Fruit fly (Drosophila melanogaster) whole organism, embryonic: ENCODE data around the gene ATPsyngamma.
A peak's percentile ranks its signal among the peaks of the same experiment; 100 is the strongest.

Source experiments
- Antp ChIP-seq: fragments of 200-800 bp; sonication (Bioruptor generic); optimal IDR thresholded peaks from 3 replicates; lab custom pipeline; 2016; ENCODE audit warnings: missing biosample characterization, missing genetic modification characterization
- Asciz ChIP-seq: fragments of 200-800 bp; sonication (Bioruptor generic); optimal IDR thresholded peaks from 2 replicates; lab custom pipeline; 2017; ENCODE audit warnings: missing biosample characterization, mild to moderate bottlenecking, missing genetic modification characterization, missing genetic modification reagents
- Bgb ChIP-seq: fragments of 200-800 bp; sonication (Bioruptor generic); IDR thresholded peaks from 2 replicates; pipeline ENCODE4 v1.3.6; 2022; ENCODE audit warnings: missing biosample characterization, missing genetic modification characterization; ENCODE audit not compliant: partially characterized antibody
- Bteb2 ChIP-seq: fragments of 200-800 bp; sonication (Bioruptor generic); optimal IDR thresholded peaks from 2 replicates; lab custom pipeline; 2016; ENCODE audit warnings: missing biosample characterization, missing genetic modification characterization
- CG10321 ChIP-seq: fragments of 200-800 bp; sonication (Bioruptor generic); IDR thresholded peaks from 2 replicates; pipeline ENCODE4 v1.3.6; 2022; ENCODE audit warnings: missing biosample characterization, missing genetic modification characterization
- CG11456 ChIP-seq: fragments of 200-800 bp; sonication (Bioruptor generic); IDR thresholded peaks from 3 replicates; pipeline ENCODE4 v1.3.6; 2022; ENCODE audit warnings: missing biosample characterization, missing genetic modification characterization
- CG12942 ChIP-seq: fragments of 200-800 bp; sonication (Bioruptor generic); optimal IDR thresholded peaks from 3 replicates; lab custom pipeline; 2016; ENCODE audit warnings: missing biosample characterization, missing genetic modification characterization
- CG17361 ChIP-seq: fragments of 200-800 bp; sonication (Bioruptor generic); IDR thresholded peaks from 3 replicates; pipeline ENCODE4 v1.3.6; 2022; ENCODE audit warnings: missing biosample characterization, missing genetic modification characterization
- CG17829 ChIP-seq: fragments of 200-800 bp; optimal IDR thresholded peaks from 2 replicates; lab custom pipeline; 2019; ENCODE audit warnings: missing biosample characterization, mild to moderate bottlenecking, missing genetic modification characterization, moderate library complexity
- CG18764 ChIP-seq: fragments of 200-800 bp; sonication (Bioruptor generic); optimal IDR thresholded peaks from 3 replicates; lab custom pipeline; 2016; ENCODE audit warnings: missing biosample characterization, missing genetic modification characterization
- CG31224 ChIP-seq: fragments of 200-800 bp; sonication (Bioruptor generic); IDR thresholded peaks from 2 replicates; pipeline ENCODE4 v1.3.6; 2022; ENCODE audit warnings: missing biosample characterization, missing genetic modification characterization
- CG31441 ChIP-seq: fragments of 200-800 bp; sonication (Bioruptor generic); IDR thresholded peaks from 2 replicates; pipeline ENCODE4 v1.3.6; 2022; ENCODE audit warnings: missing biosample characterization, missing genetic modification characterization
- CG3847 ChIP-seq: fragments of 200-800 bp; sonication (Bioruptor generic); IDR thresholded peaks from 2 replicates; pipeline ENCODE4 v1.3.6; 2022; ENCODE audit warnings: missing biosample characterization, missing genetic modification characterization
- CG6689 ChIP-seq: fragments of 200-800 bp; sonication (Bioruptor generic); IDR thresholded peaks from 2 replicates; pipeline ENCODE4 v1.3.6; 2022; ENCODE audit warnings: missing biosample characterization, missing genetic modification characterization
- CG7271 ChIP-seq: fragments of 200-800 bp; sonication (Bioruptor generic); optimal IDR thresholded peaks from 2 replicates; lab custom pipeline; 2018; ENCODE audit warnings: missing biosample characterization, mild to moderate bottlenecking, missing genetic modification characterization, moderate library complexity
- CG7786 ChIP-seq: fragments of 200-800 bp; sonication (Bioruptor generic); optimal IDR thresholded peaks from 2 replicates; lab custom pipeline; 2016; ENCODE audit warnings: missing biosample characterization, missing genetic modification characterization
- CG8359 ChIP-seq: fragments of 200-800 bp; sonication (Bioruptor generic); optimal IDR thresholded peaks from 2 replicates; lab custom pipeline; 2017; ENCODE audit warnings: missing biosample characterization, mild to moderate bottlenecking, missing genetic modification characterization, borderline replicate concordance
- CG9876 ChIP-seq: fragments of 200-800 bp; sonication (Bioruptor generic); optimal IDR thresholded peaks from 2 replicates; lab custom pipeline; 2016; ENCODE audit warnings: missing biosample characterization, missing genetic modification characterization
- Deaf1 ChIP-seq: fragments of 200-800 bp; optimal IDR thresholded peaks from 3 replicates; lab custom pipeline; 2019; ENCODE audit warnings: missing biosample characterization, mild to moderate bottlenecking, missing genetic modification characterization, moderate library complexity
- E2f1 ChIP-seq: fragments of 200-800 bp; sonication (Bioruptor generic); IDR thresholded peaks from 2 replicates; pipeline ENCODE4 v1.3.6; 2022; ENCODE audit warnings: missing biosample characterization, missing genetic modification characterization
- Fer3 ChIP-seq: fragments of 200-800 bp; sonication (Bioruptor generic); optimal IDR thresholded peaks from 2 replicates; lab custom pipeline; 2018; ENCODE audit warnings: missing biosample characterization, mild to moderate bottlenecking, missing genetic modification characterization, moderate library complexity
- HmgD ChIP-seq: fragments of 200-800 bp; sonication (Bioruptor generic); optimal IDR thresholded peaks from 3 replicates; lab custom pipeline; 2016; ENCODE audit warnings: missing biosample characterization, missing genetic modification characterization
- Hr51 ChIP-seq, 2 experiments: fragments of 200-800 bp; sonication (Bioruptor generic); optimal IDR thresholded peaks; 2 replicates in 1 of 2; 3 replicates in 1 of 2; lab custom pipeline; 2016 to 2018; ENCODE audit warnings: missing biosample characterization in 2 of 2, missing genetic modification characterization in 2 of 2, mild to moderate bottlenecking in 1 of 2, moderate library complexity in 1 of 2
- Lpt ChIP-seq: fragments of >200 bp; optimal IDR thresholded peaks from 2 replicates; lab custom pipeline; 2018; ENCODE audit warnings: missing biosample characterization, missing genetic modification characterization
- Mad ChIP-seq: fragments of 200-800 bp; sonication (Bioruptor generic); optimal IDR thresholded peaks from 2 replicates; lab custom pipeline; 2016; ENCODE audit warnings: missing biosample characterization, missing genetic modification characterization
- Nf-YA ChIP-seq: fragments of 200-800 bp; sonication (Bioruptor generic); IDR thresholded peaks from 2 replicates; pipeline ENCODE4 v1.3.6; 2022; ENCODE audit warnings: missing biosample characterization, missing genetic modification characterization
- Poxn ChIP-seq: fragments of 200-800 bp; sonication (Bioruptor generic); IDR thresholded peaks from 2 replicates; pipeline ENCODE4 v1.3.6; 2022; ENCODE audit warnings: missing biosample characterization, missing genetic modification characterization
- Sry-β ChIP-seq: fragments of 200-800 bp; sonication (Bioruptor generic); optimal IDR thresholded peaks from 2 replicates; lab custom pipeline; 2018; ENCODE audit warnings: missing biosample characterization, mild to moderate bottlenecking, missing genetic modification characterization, moderate library complexity
- TFAM ChIP-seq: fragments of 200-800 bp; sonication (Bioruptor generic); optimal IDR thresholded peaks from 2 replicates; lab custom pipeline; 2017; ENCODE audit warnings: missing biosample characterization, missing genetic modification characterization, inconsistent platforms
- Usf ChIP-seq: fragments of 200-800 bp; sonication (Bioruptor generic); optimal IDR thresholded peaks from 2 replicates; lab custom pipeline; 2017; ENCODE audit warnings: missing genotype, missing biosample characterization, missing genetic modification characterization
- Vsx1 ChIP-seq: fragments of 200-800 bp; sonication (Bioruptor generic); optimal IDR thresholded peaks from 2 replicates; lab custom pipeline; 2017; ENCODE audit warnings: missing biosample characterization, mild to moderate bottlenecking, missing genetic modification characterization, missing genetic modification reagents
- ash1 ChIP-seq: fragments of 200-800 bp; sonication (Bioruptor generic); optimal IDR thresholded peaks from 2 replicates; lab custom pipeline; 2018; ENCODE audit warnings: missing biosample characterization, mild to moderate bottlenecking, missing genetic modification characterization
- cas ChIP-seq: fragments of 200-800 bp; sonication (Bioruptor generic); IDR thresholded peaks from 2 replicates; pipeline ENCODE4 v1.3.6; 2022; ENCODE audit warnings: missing biosample characterization, missing genetic modification characterization
- cato ChIP-seq: fragments of 200-800 bp; sonication (Bioruptor generic); optimal IDR thresholded peaks from 2 replicates; lab custom pipeline; 2016; ENCODE audit warnings: missing biosample characterization, missing genetic modification characterization, borderline replicate concordance
- chif ChIP-seq, 2 experiments: fragments of 200-800 bp; sonication (Bioruptor generic); optimal IDR thresholded peaks; 3 replicates each; lab custom pipeline; 2016; ENCODE audit warnings: missing biosample characterization in 2 of 2, missing genetic modification characterization in 2 of 2
- chm ChIP-seq: fragments of 200-800 bp; sonication (Bioruptor generic); IDR thresholded peaks from 2 replicates; pipeline ENCODE4 v1.3.6; 2022; ENCODE audit warnings: missing biosample characterization, missing genetic modification characterization
- crc ChIP-seq: fragments of 200-800 bp; sonication (Bioruptor generic); optimal IDR thresholded peaks from 2 replicates; lab custom pipeline; 2016; ENCODE audit warnings: missing biosample characterization, missing genetic modification characterization
- gsb-n ChIP-seq: fragments of 200-800 bp; sonication (Bioruptor generic); optimal IDR thresholded peaks from 3 replicates; lab custom pipeline; 2018; ENCODE audit warnings: missing biosample characterization, mild to moderate bottlenecking, missing genetic modification characterization
- jumu ChIP-seq: fragments of 200-800 bp; sonication (Bioruptor generic); optimal IDR thresholded peaks from 3 replicates; lab custom pipeline; 2016; ENCODE audit warnings: missing biosample characterization, missing genetic modification characterization
- kah ChIP-seq: fragments of 200-800 bp; sonication (Bioruptor generic); optimal IDR thresholded peaks from 2 replicates; lab custom pipeline; 2018; ENCODE audit warnings: missing biosample characterization, mild to moderate bottlenecking, missing genetic modification characterization
- lilli ChIP-seq: fragments of 200-800 bp; sonication (Bioruptor generic); optimal IDR thresholded peaks from 3 replicates; lab custom pipeline; 2016; ENCODE audit warnings: missing biosample characterization, missing genetic modification characterization
- nom ChIP-seq: fragments of 200-800 bp; sonication (Bioruptor generic); optimal IDR thresholded peaks from 2 replicates; lab custom pipeline; 2017; ENCODE audit warnings: missing biosample characterization, missing genetic modification characterization, mild to moderate bottlenecking, moderate library complexity, missing genetic modification reagents
- pb ChIP-seq: fragments of 200-800 bp; sonication (Bioruptor generic); optimal IDR thresholded peaks from 3 replicates; lab custom pipeline; 2016; ENCODE audit warnings: missing biosample characterization, missing genetic modification characterization
- peb ChIP-seq: fragments of 200-800 bp; sonication (Bioruptor generic); IDR thresholded peaks from 2 replicates; pipeline ENCODE4 v1.3.6; 2022; ENCODE audit warnings: missing biosample characterization, missing genetic modification characterization
- sob ChIP-seq: fragments of 200-800 bp; sonication (Bioruptor generic); IDR thresholded peaks from 2 replicates; pipeline ENCODE4 v1.3.6; 2022; ENCODE audit warnings: missing biosample characterization, missing genetic modification characterization
- sr ChIP-seq: fragments of 200-800 bp; sonication (Bioruptor generic); IDR thresholded peaks from 3 replicates; pipeline ENCODE4 v1.3.6; 2022; ENCODE audit warnings: missing biosample characterization, missing genetic modification characterization
- stc ChIP-seq: fragments of 200-800 bp; sonication (Bioruptor generic); IDR thresholded peaks from 2 replicates; pipeline ENCODE4 v1.3.6; 2022; ENCODE audit warnings: missing biosample characterization, missing genetic modification characterization
- vvl ChIP-seq: fragments of 200-800 bp; sonication (Bioruptor generic); IDR thresholded peaks from 2 replicates; pipeline ENCODE4 v1.3.6; 2022; ENCODE audit warnings: missing biosample characterization, missing genetic modification characterization
- wek ChIP-seq: fragments of 200-800 bp; sonication (Bioruptor generic); optimal IDR thresholded peaks from 3 replicates; lab custom pipeline; 2018; ENCODE audit warnings: missing biosample characterization, mild to moderate bottlenecking, missing genetic modification characterization, moderate library complexity
- wor ChIP-seq: fragments of 200-800 bp; sonication (Bioruptor generic); IDR thresholded peaks from 2 replicates; pipeline ENCODE4 v1.3.6; 2022; ENCODE audit warnings: missing biosample characterization, missing genetic modification characterization
- zen2 ChIP-seq: fragments of 200-800 bp; sonication (Bioruptor generic); IDR thresholded peaks from 3 replicates; pipeline ENCODE4 v1.3.6; 2022; ENCODE audit warnings: missing biosample characterization, missing genetic modification characterization; ENCODE audit not compliant: partially characterized antibody

ATPsyngamma gene

dm6 chr3R:29716782-29717317 lies 32.1 kb downstream of the ATPsyngamma start, which contains the start of gene Obp99b (continued):
- TF ChIP-seq cas (GFP tag; lab: Robert Waterston, UW) (0 out of 2 replicates have a peak, but pooled peaks have one; percentile 20), Sry-β (peak; percentile 54), Antp (GFP tag; lab: Kevin White, UChicago) (peak; percentile 84), Asciz (GFP tag; lab: Kevin White, UChicago) (peak; percentile 84), TFAM (GFP tag; lab: Kevin White, UChicago) (peak; percentile 51), sr (GFP tag; lab: Robert Waterston, UW) (peak; percentile 73; the same call in 2 of the 3 replicates), CG10321 (GFP tag; lab: Robert Waterston, UW) (no peak), CG6689 (GFP tag; lab: Robert Waterston, UW) (peak; percentile 76), Fer3 (tag; lab: Kevin White, UChicago) (peak; percentile 68), Deaf1 (tag; lab: Kevin White, UChicago) (no peak), E2f1 (GFP tag; lab: Robert Waterston, UW) (peak; percentile 71), zen2 (GFP tag; lab: Robert Waterston, UW) (no peak), CG3847 (GFP tag; lab: Robert Waterston, UW) (peak; percentile 64), Bteb2 (GFP tag; lab: Kevin White, UChicago) (no peak), jumu (GFP tag; lab: Kevin White, UChicago) (peak; percentile 52), sob (GFP tag; lab: Robert Waterston, UW) (peak; percentile 79), wor (GFP tag; lab: Robert Waterston, UW) (peak; percentile 57), HmgD (peak; percentile 80), CG17361 (GFP tag; lab: Robert Waterston, UW) (peak; percentile 39; the same call in 2 of the 3 replicates), CG17829 (tag; lab: Kevin White, UChicago) (peak; percentile 77), CG9876 (peak; percentile 50), Bgb (GFP tag; lab: Robert Waterston, UW) (no peak), CG18764 (GFP tag; lab: Kevin White, UChicago) (peak; percentile 65), ash1 (GFP tag; lab: Kevin White, UChicago) (no peak), chif (GFP tag; optimal IDR thresholded peaks at IDR 0.05; lab: Kevin White, UChicago) (peak; percentile 56 to 84), CG31441 (GFP tag; lab: Robert Waterston, UW) (peak; percentile 53), crc (GFP tag; lab: Kevin White, UChicago) (peak; percentile 23), CG7786 (GFP tag; lab: Kevin White, UChicago) (peak; percentile 55), Mad (GFP tag; lab: Kevin White, UChicago) (peak; percentile 78), CG7271 (tag; lab: Kevin White, UChicago) (peak; percentile 79), Nf-YA (GFP tag; lab: Robert Waterston, UW) (peak; percentile 71), lilli (GFP tag; lab: Kevin White, UChicago) (peak; percentile 32), Poxn (no peak), Usf (peak; percentile 23), CG12942 (GFP tag; lab: Kevin White, UChicago) (peak; percentile 60), Vsx1 (GFP tag; lab: Kevin White, UChicago) (peak; percentile 69), Lpt (GFP tag; lab: Kevin White, UChicago) (no peak), peb (GFP tag; lab: Robert Waterston, UW) (peak; percentile 30; the same call in 1 of the 2 replicates), kah (GFP tag; lab: Kevin White, UChicago) (peak; percentile 79), CG8359 (peak; percentile 83), cato (peak; percentile 41), stc (GFP tag; lab: Robert Waterston, UW) (peak; percentile 77), vvl (GFP tag; lab: Robert Waterston, UW) (peak; percentile 89), Hr51 (GFP tag; optimal IDR thresholded peaks at IDR 0.05; lab: Kevin White, UChicago) (peak; percentile 42 to 66), wek (GFP tag; lab: Kevin White, UChicago) (peak; percentile 86), CG31224 (GFP tag; lab: Robert Waterston, UW) (peak; percentile 58; the same call in 1 of the 2 replicates), nom (peak; percentile 75), pb (GFP tag; lab: Kevin White, UChicago) (peak; percentile 94), gsb-n (peak; percentile 67), chm (peak; percentile 87), CG11456 (GFP tag; lab: Robert Waterston, UW) (peak; percentile 96)
